Worm (Caenorhabditis elegans): ENCODE data around the gene F32D8.5.

DNA sequence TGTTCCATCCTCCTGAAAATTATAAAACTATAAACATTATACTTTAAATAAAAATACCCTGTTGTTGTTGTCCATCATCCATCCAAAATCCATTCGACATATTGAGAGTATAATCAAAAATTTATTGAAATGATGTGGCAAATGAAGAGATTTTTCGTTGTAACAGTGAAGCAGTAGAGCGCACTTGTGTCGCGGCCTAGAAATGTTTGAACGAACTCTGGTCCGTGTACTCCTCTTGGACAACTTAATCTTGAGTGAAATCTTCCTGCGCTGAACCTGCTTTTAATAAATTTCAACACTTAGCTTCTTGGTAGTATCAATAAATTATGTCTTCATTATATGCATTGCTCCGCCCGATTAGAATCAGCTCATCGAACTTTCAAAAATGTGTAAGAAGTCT, at the start of gene F32D8.5, which contains the start of gene F32D8.14:
- TF ChIP-seq lsy-2 (tag; optimal IDR thresholded peaks at IDR 0.05) (peak; percentile 53), elt-3 (tag; optimal IDR thresholded peaks at IDR 0.05) (no peak), blmp-1 (tag; optimal IDR thresholded peaks at IDR 0.05) (no peak), unc-62 (GFP tag; optimal IDR thresholded peaks at IDR 0.05) (peak; percentile 47)

All from whole organism, mixed stage, embryonic.